Fruit fly (Drosophila melanogaster): ENCODE data around the gene AstA-R1.

DNA sequence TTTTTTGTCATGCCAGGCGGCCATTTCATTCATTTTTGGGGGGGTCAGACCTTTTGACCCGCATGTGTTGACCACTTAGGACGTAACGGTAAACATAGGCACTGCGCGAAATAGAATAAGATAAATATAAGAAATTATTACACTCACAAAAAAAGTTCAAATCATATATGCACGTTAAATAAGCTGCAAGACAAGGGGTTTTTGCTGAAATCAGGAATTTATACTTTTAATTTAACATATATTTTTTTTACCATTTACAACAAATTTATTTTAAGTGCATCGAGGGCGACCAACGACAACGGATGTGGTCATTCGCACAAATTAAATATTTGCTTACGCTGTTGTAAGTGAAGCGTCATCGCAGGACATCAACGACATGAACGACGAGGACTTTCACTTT lies 6.9 kb downstream of the AstA-R1 start:
- no peak for TF ChIP-seq CG14711 (tag; optimal IDR thresholded peaks at IDR 0.05)
- no peak for TF ChIP-seq Mnt (GFP tag; optimal IDR thresholded peaks at IDR 0.05)
- no peak for TF ChIP-seq CG5204 (GFP tag; optimal IDR thresholded peaks at IDR 0.05)
- no peak for TF ChIP-seq Crg-1 (GFP tag; optimal IDR thresholded peaks at IDR 0.05)
- no peak for TF ChIP-seq CG11617 (GFP tag; optimal IDR thresholded peaks at IDR 0.05)
- no peak for TF ChIP-seq tj (GFP tag; optimal IDR thresholded peaks at IDR 0.05)
- TF ChIP-seq bab1 (GFP tag; optimal IDR thresholded peaks at IDR 0.05), result no peak
